Fruit fly (Drosophila melanogaster): ENCODE measurements around the gene CG13731.

dm6 chr3L:17391132-17391531 is 2.4 kb upstream of the CG13731 start:
- TF ChIP-seq CG10462 (GFP tag; optimal IDR thresholded peaks at IDR 0.05): no peak
- TF ChIP-seq CG10543 (GFP tag; optimal IDR thresholded peaks at IDR 0.05): no peak
- no peak for TF ChIP-seq kah (GFP tag; optimal IDR thresholded peaks at IDR 0.05)
- TF ChIP-seq Meics (GFP tag; optimal IDR thresholded peaks at IDR 0.05): no peak
- TF ChIP-seq nau (GFP tag; optimal IDR thresholded peaks at IDR 0.05): no peak
- no peak for TF ChIP-seq CG11696 (GFP tag; IDR thresholded peaks at IDR 0.05)
- no peak for TF ChIP-seq CG2202 (tag; optimal IDR thresholded peaks at IDR 0.05)
- no peak for TF ChIP-seq Deaf1 (tag; optimal IDR thresholded peaks at IDR 0.05)
- no peak for TF ChIP-seq Dip2 (GFP tag; IDR thresholded peaks at IDR 0.05)
- TF ChIP-seq CG11504 (tag; optimal IDR thresholded peaks at IDR 0.05): no peak
- TF ChIP-seq CG9932 (GFP tag; IDR thresholded peaks at IDR 0.05): no peak
- no peak for TF ChIP-seq CG4820 (GFP tag; optimal IDR thresholded peaks at IDR 0.05)
- TF ChIP-seq CG2116 (GFP tag; optimal IDR thresholded peaks at IDR 0.05): no peak
